Worm (Caenorhabditis elegans) whole organism, L2 larva: ENCODE measurements around the gene C03H5.4.

Experiments
- aly-2 ChIP-seq: fragments of 150-350 bp; optimal IDR thresholded peaks from 2 replicates; lab custom pipeline; 2014; ENCODE audit warnings: missing biosample characterization, missing genetic modification characterization
- ama-1 ChIP-seq: fragments of 150-350 bp; optimal IDR thresholded peaks from 2 replicates; lab custom pipeline; 2018; ENCODE audit warnings: inconsistent platforms
- blmp-1 ChIP-seq: sonication (generic microtip); optimal IDR thresholded peaks from 2 replicates; lab custom pipeline; 2017; ENCODE audit warnings: missing genetic modification characterization, mild to moderate bottlenecking, missing compliant biosample characterization, antibody characterized with exemption, moderate library complexity; ENCODE audit not compliant: insufficient read depth
- egl-27 ChIP-seq: sonication (generic microtip); optimal IDR thresholded peaks from 3 replicates; lab custom pipeline; 2017; ENCODE audit warnings: missing biosample characterization, missing genetic modification reagents, missing genetic modification characterization
- elt-3 ChIP-seq: sonication (generic microtip); optimal IDR thresholded peaks from 2 replicates; lab custom pipeline; 2017; ENCODE audit warnings: missing biosample characterization, missing genetic modification characterization
- fos-1 ChIP-seq: fragments of 150-350 bp; optimal IDR thresholded peaks from 2 replicates; lab custom pipeline; 2014; ENCODE audit warnings: missing biosample characterization, missing genetic modification characterization
- nhr-12 ChIP-seq: fragments of 150-350 bp; optimal IDR thresholded peaks from 2 replicates; lab custom pipeline; 2014; ENCODE audit warnings: missing biosample characterization, missing genetic modification characterization
- nhr-237 ChIP-seq: fragments of 150-350 bp; optimal IDR thresholded peaks from 2 replicates; lab custom pipeline; 2014; ENCODE audit warnings: missing biosample characterization, missing genetic modification characterization
- sem-4 ChIP-seq: fragments of 150-350 bp; optimal IDR thresholded peaks from 2 replicates; lab custom pipeline; 2014; ENCODE audit warnings: missing biosample characterization, missing genetic modification reagents, missing genetic modification characterization
- skn-1 ChIP-seq: sonication (generic microtip); optimal IDR thresholded peaks from 2 replicates; lab custom pipeline; 2017; ENCODE audit warnings: missing biosample characterization, missing genetic modification characterization
- zag-1 ChIP-seq: fragments of 150-350 bp; optimal IDR thresholded peaks from 2 replicates; lab custom pipeline; 2014; ENCODE audit warnings: missing biosample characterization, missing genetic modification characterization
- ztf-11 ChIP-seq: sonication (generic microtip); optimal IDR thresholded peaks from 2 replicates; lab custom pipeline; 2017; ENCODE audit warnings: missing biosample characterization, missing genetic modification characterization

DNA sequence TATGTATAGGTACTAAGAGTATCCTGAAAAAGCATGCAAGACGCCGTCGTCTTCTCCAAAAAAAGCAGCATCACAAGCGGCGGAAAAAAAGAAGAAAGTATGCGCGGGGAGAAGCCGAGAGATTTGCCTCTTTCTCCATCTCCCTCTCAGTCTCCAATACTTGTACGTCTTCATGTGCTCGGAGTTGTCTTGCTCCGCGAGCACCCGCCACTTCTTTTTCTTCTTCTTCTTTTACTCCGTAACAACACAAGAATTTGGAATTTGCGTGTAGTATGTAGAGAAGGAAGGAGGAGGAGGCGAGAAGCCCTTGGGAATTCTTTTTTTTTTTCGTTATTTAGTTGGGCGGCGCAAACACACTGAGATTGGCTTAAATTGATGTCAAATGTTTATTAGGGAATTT is 26.2 kb downstream of the C03H5.4 start:
- TF ChIP-seq ama-1 (lab: Kevin White, UChicago), result no peak
- TF ChIP-seq egl-27 (tag; lab: Kevin White, UChicago), result no peak
- TF ChIP-seq aly-2 (tag; lab: Kevin White, UChicago), result no peak
- peak; percentile 49 for TF ChIP-seq zag-1
- TF ChIP-seq fos-1 (tag; lab: Kevin White, UChicago), result no peak
- TF ChIP-seq nhr-12, result no peak
- TF ChIP-seq sem-4 (tag; lab: Kevin White, UChicago), result no peak
- no peak for TF ChIP-seq ztf-11 (tag; lab: Kevin White, UChicago)
- no peak for TF ChIP-seq skn-1
- TF ChIP-seq nhr-237, result no peak
- no peak for TF ChIP-seq blmp-1
- no peak for TF ChIP-seq elt-3 (tag; lab: Kevin White, UChicago)
